Worm (Caenorhabditis elegans): ENCODE measurements around the gene F17H10.2.

F17H10.2 gene

DNA sequence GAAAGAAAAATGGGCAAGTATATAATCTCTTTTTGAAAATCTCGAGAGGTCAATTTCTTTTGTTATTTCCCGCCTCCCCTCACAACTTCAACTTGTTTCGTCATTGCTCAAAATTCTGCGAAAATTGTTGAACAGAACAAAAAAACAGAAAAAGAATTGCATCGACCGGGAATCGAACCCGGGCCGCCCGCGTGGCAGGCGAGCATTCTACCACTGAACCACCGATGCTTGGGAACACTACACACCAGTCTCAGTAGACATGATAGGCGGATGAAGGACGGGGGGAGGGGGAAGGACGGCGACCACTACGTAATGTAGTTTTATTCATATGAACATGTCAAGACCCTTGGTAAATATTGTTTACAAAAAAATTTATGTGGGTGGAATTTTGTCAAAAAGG lies 7.5 kb downstream of the F17H10.2 start (continued):
- TF ChIP-seq sox-2 (GFP tag; IDR thresholded peaks at IDR 0.05) (peak; percentile 93), zip-5 (tag; optimal IDR thresholded peaks at IDR 0.05) (peak; percentile 52), pha-4 (tag; optimal IDR thresholded peaks at IDR 0.05) (no peak), odd-2 (tag; optimal IDR thresholded peaks at IDR 0.05) (peak; percentile 74), ceh-24 (tag; optimal IDR thresholded peaks at IDR 0.05) (peak; percentile 86), elt-4 (tag; optimal IDR thresholded peaks at IDR 0.05) (no peak), ceh-19 (GFP tag; optimal IDR thresholded peaks at IDR 0.05) (peak; percentile 92), lin-11 (tag; optimal IDR thresholded peaks at IDR 0.05) (peak; percentile 92), unc-55 (GFP tag; optimal IDR thresholded peaks at IDR 0.05) (no peak), K02D7.2 (tag; optimal IDR thresholded peaks at IDR 0.05) (peak; percentile 90), ceh-48 (tag; optimal IDR thresholded peaks at IDR 0.05) (peak; percentile 73), syd-9 (tag; optimal IDR thresholded peaks at IDR 0.05) (peak; percentile 75), F13H6.1 (tag; optimal IDR thresholded peaks at IDR 0.05) (peak; percentile 84), pag-3 (tag; optimal IDR thresholded peaks at IDR 0.05; ENCODE audit: borderline replicate concordance) (no peak), unc-3 (GFP tag; conservative IDR thresholded peaks at IDR 0.05) (peak; percentile 97), unc-3 (tag; optimal IDR thresholded peaks at IDR 0.05) (peak; percentile 62), ceh-34 (tag; optimal IDR thresholded peaks at IDR 0.05) (peak; percentile 96), ceh-31 (tag; optimal IDR thresholded peaks at IDR 0.05) (peak; percentile 86), dmd-4 (tag; optimal IDR thresholded peaks at IDR 0.05; ENCODE audit: borderline replicate concordance) (peak; percentile 92), ceh-14 (tag; optimal IDR thresholded peaks at IDR 0.05) (peak; percentile 94), ahr-1 (tag; optimal IDR thresholded peaks at IDR 0.05) (peak; percentile 65), ceh-30 (tag; optimal IDR thresholded peaks at IDR 0.05) (no peak)

DNA sequence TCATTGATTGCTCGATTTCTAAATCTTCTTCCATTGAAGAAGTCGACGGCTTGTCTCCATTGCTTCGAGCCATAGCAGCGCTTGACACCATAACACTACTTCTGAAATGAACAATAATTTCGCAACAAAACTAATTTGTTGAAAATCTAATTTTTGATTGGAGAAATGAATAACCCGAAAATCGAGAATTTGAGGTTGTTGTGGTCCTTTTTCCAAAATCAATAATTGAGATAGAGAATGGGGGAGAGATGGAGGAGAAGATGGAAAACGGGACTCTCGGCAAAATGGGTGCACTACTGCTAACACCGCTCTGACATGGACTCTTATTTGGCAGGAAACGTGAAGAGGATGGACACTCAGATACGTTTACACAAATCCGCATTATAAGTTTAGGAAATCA lies 8.6 kb downstream of the F17H10.2 start, which contains the start of gene snx-17:
TSS of gene snx-17 (minus strand) at position 101 of the 400 bp plus-strand sequence.
- TF ChIP-seq ceh-31 (tag; optimal IDR thresholded peaks at IDR 0.05) (no peak), hlh-13 (GFP tag; optimal IDR thresholded peaks at IDR 0.05) (no peak), pros-1 (tag; optimal IDR thresholded peaks at IDR 0.05) (no peak), ceh-19 (GFP tag; optimal IDR thresholded peaks at IDR 0.05) (no peak), sox-4 (tag; optimal IDR thresholded peaks at IDR 0.05) (no peak), C08G9.2 (tag; optimal IDR thresholded peaks at IDR 0.05) (no peak), sox-2 (GFP tag; IDR thresholded peaks at IDR 0.05) (no peak), ceh-9 (tag; optimal IDR thresholded peaks at IDR 0.05) (no peak)

DNA sequence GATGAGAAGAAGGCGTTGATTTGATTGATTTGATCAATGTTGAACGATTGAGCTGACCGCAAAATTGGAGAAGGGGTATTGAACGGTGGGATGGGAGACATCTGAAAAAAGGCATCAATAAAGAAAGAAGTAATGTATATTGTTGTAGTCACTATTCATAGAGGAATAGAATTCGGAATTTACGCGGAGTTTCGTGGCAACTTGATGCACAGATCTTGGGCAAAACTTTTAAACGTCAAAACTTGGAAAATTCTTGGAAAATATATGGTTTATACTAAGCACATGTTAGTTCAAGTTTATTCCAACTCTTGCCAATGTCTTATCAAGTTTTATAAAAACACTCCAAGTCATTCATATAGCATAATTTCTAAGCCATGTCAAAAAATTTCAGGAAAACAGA lies 12.8 kb downstream of the F17H10.2 start, which contains the start of gene F17H10.4:
TSS of gene F17H10.4 (minus strand) at position 101 of the 400 bp plus-strand sequence.
- TF ChIP-seq pros-1 (tag; optimal IDR thresholded peaks at IDR 0.05) (no peak), ceh-6 (GFP tag; optimal IDR thresholded peaks at IDR 0.05) (no peak), ceh-34 (tag; optimal IDR thresholded peaks at IDR 0.05) (no peak), F13H6.1 (tag; optimal IDR thresholded peaks at IDR 0.05) (no peak), pat-9 (tag; optimal IDR thresholded peaks at IDR 0.05) (no peak), pqm-1 (tag; optimal IDR thresholded peaks at IDR 0.05) (no peak), C08G9.2 (tag; optimal IDR thresholded peaks at IDR 0.05) (no peak), lim-6 (tag; optimal IDR thresholded peaks at IDR 0.05) (no peak)

DNA sequence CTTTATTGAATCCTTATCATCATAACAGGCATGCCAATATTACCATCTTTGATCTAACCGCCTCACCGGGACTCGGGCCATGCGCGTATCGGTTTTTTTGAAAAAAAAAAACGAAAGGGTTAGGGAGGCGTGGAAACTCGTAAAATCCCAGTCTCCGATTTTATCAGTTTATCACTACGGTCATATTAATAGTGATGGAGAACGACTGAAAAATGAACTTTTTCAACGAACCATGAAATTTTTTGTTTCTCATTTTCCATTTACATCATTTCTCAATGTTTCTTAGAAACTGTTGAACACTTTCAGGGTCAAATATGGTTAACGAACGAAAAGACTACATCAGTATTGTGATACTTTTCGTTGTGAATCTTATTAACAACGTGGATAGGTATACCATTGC lies 16.4 kb downstream of the F17H10.2 start, which contains the start of gene spin-3:
TSS of gene spin-3 (plus strand) at position 301 of the 400 bp plus-strand sequence.
- no peak for TF ChIP-seq hlh-30 (tag; optimal IDR thresholded peaks at IDR 0.05; ENCODE audit: insufficient read depth)
- TF ChIP-seq ceh-24 (tag; optimal IDR thresholded peaks at IDR 0.05): no peak
- no peak for TF ChIP-seq hlh-6 (tag; optimal IDR thresholded peaks at IDR 0.05)
- TF ChIP-seq unc-3 (GFP tag; conservative IDR thresholded peaks at IDR 0.05): no peak
- TF ChIP-seq unc-3 (tag; optimal IDR thresholded peaks at IDR 0.05): no peak
- TF ChIP-seq ceh-14 (tag; optimal IDR thresholded peaks at IDR 0.05): no peak
- no peak for TF ChIP-seq ceh-31 (tag; optimal IDR thresholded peaks at IDR 0.05)
- TF ChIP-seq nhr-232 (tag; optimal IDR thresholded peaks at IDR 0.05): no peak
- no peak for TF ChIP-seq ref-2 (tag; optimal IDR thresholded peaks at IDR 0.05)
- no peak for TF ChIP-seq lim-6 (tag; optimal IDR thresholded peaks at IDR 0.05)
- no peak for TF ChIP-seq ahr-1 (tag; optimal IDR thresholded peaks at IDR 0.05)
- TF ChIP-seq nfya-1 (tag; optimal IDR thresholded peaks at IDR 0.05): no peak

All from whole organism, late embryonic.